Fruit fly (Drosophila melanogaster): Measurements from ENCODE around the gene RpL7-like.
A peak's percentile ranks its signal among the peaks of the same experiment; 100 is the strongest.

RpL7-like gene

dm6 chr2L:12040510-12040909, 15.6 kb upstream of the RpL7-like start, which contains the start of gene CG6766 (continued):
- TF ChIP-seq CG34224 (GFP tag; IDR thresholded peaks at IDR 0.05; ENCODE audit: partially characterized antibody) (no peak), aop (GFP tag; IDR thresholded peaks at IDR 0.05) (no peak), CG12219 (GFP tag; optimal IDR thresholded peaks at IDR 0.05) (no peak), Hr51 (GFP tag; optimal IDR thresholded peaks at IDR 0.05) (no peak), Scr (GFP tag; IDR thresholded peaks at IDR 0.05; ENCODE audit: partially characterized antibody) (peak; percentile 36; the same call in 1 of the 2 replicates), tio (GFP tag; optimal IDR thresholded peaks at IDR 0.05) (no peak), CG15696 (tag; optimal IDR thresholded peaks at IDR 0.05) (no peak), twi (tag; optimal IDR thresholded peaks at IDR 0.05) (peak; percentile 77), cato (GFP tag; optimal IDR thresholded peaks at IDR 0.05; ENCODE audit: borderline replicate concordance) (no peak), nerfin-2 (GFP tag; IDR thresholded peaks at IDR 0.05; ENCODE audit: partially characterized antibody) (no peak), Xrp1 (GFP tag; IDR thresholded peaks at IDR 0.05) (no peak), CG4617 (GFP tag; optimal IDR thresholded peaks at IDR 0.05; ENCODE audit: borderline replicate concordance) (peak; percentile 65), chif (GFP tag; optimal IDR thresholded peaks at IDR 0.05) (no peak), PHDP (tag; optimal IDR thresholded peaks at IDR 0.05) (no peak), CG1603 (tag; optimal IDR thresholded peaks at IDR 0.05) (no peak), bab2 (GFP tag; optimal IDR thresholded peaks at IDR 0.05) (no peak), CG1602 (GFP tag; optimal IDR thresholded peaks at IDR 0.05) (no peak), stwl (tag; optimal IDR thresholded peaks at IDR 0.05) (peak; percentile 73), CG31224 (GFP tag; IDR thresholded peaks at IDR 0.05) (no peak), Xbp1 (GFP tag; optimal IDR thresholded peaks at IDR 0.05) (peak; percentile 72), CG14710 (tag; optimal IDR thresholded peaks at IDR 0.05) (peak; percentile 31), Awh (GFP tag; IDR thresholded peaks at IDR 0.05) (no peak), HmgZ (tag; optimal IDR thresholded peaks at IDR 0.05) (peak; percentile 64), CG12104 (GFP tag; optimal IDR thresholded peaks at IDR 0.05) (no peak), Eip74EF (GFP tag; optimal IDR thresholded peaks at IDR 0.05) (no peak), D19A (tag; optimal IDR thresholded peaks at IDR 0.05) (no peak), Antp (GFP tag; optimal IDR thresholded peaks at IDR 0.05) (no peak), crp (GFP tag; optimal IDR thresholded peaks at IDR 0.05) (peak; percentile 6 to 88), nmo (GFP tag; optimal IDR thresholded peaks at IDR 0.05) (peak; percentile 52), Bdp1 (GFP tag; optimal IDR thresholded peaks at IDR 0.05) (no peak), Hmx (GFP tag; optimal IDR thresholded peaks at IDR 0.05) (no peak), pnt (GFP tag; optimal IDR thresholded peaks at IDR 0.05) (no peak), Sry-β (GFP tag; optimal IDR thresholded peaks at IDR 0.05) (peak; percentile 91), BEAF-32 (GFP tag; optimal IDR thresholded peaks at IDR 0.05) (peak; percentile 52), CG17612 (GFP tag; IDR thresholded peaks at IDR 0.05) (no peak), sug (tag; optimal IDR thresholded peaks at IDR 0.05) (peak; percentile 19), CG2116 (GFP tag; optimal IDR thresholded peaks at IDR 0.05) (peak; percentile 32), CG6683 (GFP tag; optimal IDR thresholded peaks at IDR 0.05) (no peak), pzg (GFP tag; optimal IDR thresholded peaks at IDR 0.05) (peak; percentile 68), CG8924 (tag; optimal IDR thresholded peaks at IDR 0.05) (no peak), CG2712 (tag; optimal IDR thresholded peaks at IDR 0.05) (peak; percentile 15), sd (tag; optimal IDR thresholded peaks at IDR 0.05) (peak; percentile 62), CHES-1-like (GFP tag; optimal IDR thresholded peaks at IDR 0.05) (peak; percentile 5), CG15514 (GFP tag; optimal IDR thresholded peaks at IDR 0.05) (peak; percentile 23), Asciz (GFP tag; optimal IDR thresholded peaks at IDR 0.05) (no peak), lola (GFP tag; optimal IDR thresholded peaks at IDR 0.05) (no peak), CG17385 (GFP tag; optimal IDR thresholded peaks at IDR 0.05) (peak; percentile 99), Med (GFP tag) (peak; percentile 48)

Data from whole organism, embryonic.